Fruit fly (Drosophila melanogaster): ENCODE measurements around the gene kuk.

DNA sequence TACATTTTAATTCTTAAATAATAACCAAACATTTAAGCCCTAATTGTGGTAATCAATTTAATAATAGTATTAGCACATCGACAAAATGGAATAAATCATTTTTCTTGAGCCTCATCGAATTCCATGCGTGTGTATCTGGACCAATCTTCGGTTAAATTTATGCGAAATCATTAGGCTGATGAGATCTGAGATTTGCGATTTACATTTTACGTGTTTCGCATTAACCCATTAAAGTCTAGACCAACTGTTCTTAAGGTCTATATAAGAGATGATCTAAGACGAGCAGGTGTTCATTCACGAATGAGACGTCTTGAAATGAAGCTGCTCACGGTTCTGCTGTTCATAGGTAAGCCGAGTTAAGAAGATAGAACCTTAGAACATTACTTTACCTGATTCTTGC, 48.5 kb upstream of the kuk start, which contains the start of gene CG31268:
- TF ChIP-seq CTCF (optimal IDR thresholded peaks at IDR 0.05), result no peak
- TF ChIP-seq CG8478 (optimal IDR thresholded peaks at IDR 0.05), result no peak
